Worm (Caenorhabditis elegans) whole organism, mixed stage, embryonic: ENCODE measurements around the gene dpy-6.

Source experiments
- bed-3 ChIP-seq: fragments of 200-800 bp; sonication (Bioruptor generic); optimal IDR thresholded peaks from 3 replicates; lab custom pipeline; 2018; ENCODE audit warnings: mild to moderate bottlenecking, missing genetic modification characterization, moderate library complexity, missing compliant biosample characterization
- ces-1 ChIP-seq: fragments of 150-350 bp; optimal IDR thresholded peaks from 2 replicates; lab custom pipeline; 2014; ENCODE audit warnings: missing biosample characterization, missing genetic modification reagents, missing genetic modification characterization
- elt-3 ChIP-seq: fragments of 150-350 bp; optimal IDR thresholded peaks from 2 replicates; lab custom pipeline; 2014; ENCODE audit warnings: missing biosample characterization, missing genetic modification characterization
- sem-2 ChIP-seq: fragments of 200-800 bp; sonication (Bioruptor generic); optimal IDR thresholded peaks from 2 replicates; lab custom pipeline; 2018; ENCODE audit warnings: mild to moderate bottlenecking, missing genetic modification characterization, missing compliant biosample characterization
- tbx-8 ChIP-seq: fragments of 200-800 bp; sonication (Bioruptor generic); optimal IDR thresholded peaks from 2 replicates; lab custom pipeline; 2018; ENCODE audit warnings: mild to moderate bottlenecking, missing genetic modification characterization, moderate library complexity, missing compliant biosample characterization
- unc-62 ChIP-seq: fragments of 150-350 bp; optimal IDR thresholded peaks from 2 replicates; lab custom pipeline; 2014; ENCODE audit warnings: missing biosample characterization, missing genetic modification reagents, missing genetic modification characterization
- zip-8 ChIP-seq: fragments of 150-350 bp; optimal IDR thresholded peaks from 2 replicates; lab custom pipeline; 2014; ENCODE audit warnings: missing biosample characterization, missing genetic modification characterization

dpy-6 gene

DNA sequence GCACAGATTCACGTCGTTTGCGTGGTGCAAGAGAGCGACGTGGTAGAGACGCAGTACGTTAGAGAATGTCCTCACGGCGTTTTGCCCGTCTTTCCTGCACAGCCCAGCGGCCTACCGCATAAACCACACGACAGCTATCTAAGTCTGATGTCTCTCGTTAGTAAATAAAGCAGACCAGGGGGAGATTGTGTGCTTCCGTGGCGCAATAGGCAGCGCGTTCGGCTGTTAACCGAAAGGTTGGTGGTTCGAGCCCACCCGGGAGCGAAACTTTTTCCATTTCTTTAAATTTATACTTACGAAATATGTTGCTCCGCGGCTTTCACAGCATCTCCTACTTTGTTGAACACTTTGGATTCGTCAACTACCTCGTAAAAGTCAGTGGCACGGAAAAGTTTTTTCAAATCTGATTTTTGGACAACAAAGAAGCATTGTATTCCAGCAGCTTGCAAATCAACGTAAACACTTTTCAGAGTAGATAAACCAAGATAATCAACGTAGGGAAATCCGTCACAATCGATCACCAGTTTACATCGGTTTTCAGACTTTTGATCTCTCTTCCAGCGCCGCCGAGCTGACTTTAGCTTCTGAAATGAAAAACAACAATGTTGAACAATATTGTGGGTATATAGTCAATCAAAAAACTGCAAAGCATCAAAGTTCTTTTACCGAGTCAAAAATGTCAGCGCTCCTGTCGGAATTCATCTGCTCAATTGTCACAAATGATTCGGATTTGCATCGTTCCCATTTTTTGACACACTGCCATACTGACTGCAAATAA lies 50.9 kb downstream of the dpy-6 start (continued):
- peak; percentile 95 for TF ChIP-seq tbx-8
- peak; percentile 85 for TF ChIP-seq ces-1 (GFP tag; lab: Kevin White, UChicago)
- TF ChIP-seq zip-8 (tag; lab: Kevin White, UChicago), result peak; percentile 45
- peak; percentile 36 for TF ChIP-seq elt-3
- TF ChIP-seq sem-2 (GFP tag; lab: Kevin White, UChicago), result peak; percentile 91
- TF ChIP-seq bed-3 (GFP tag; lab: Kevin White, UChicago), result peak; percentile 93
- peak; percentile 57 for TF ChIP-seq unc-62
- TF ChIP-seq, all 35 proteins: peak for 29
